Worm (Caenorhabditis elegans): ENCODE results near the gene ZK945.7.

Gene ZK945.7

ce11 chrII:10139177-10139640 is 30.9 kb upstream of the ZK945.7 start, which contains the start of gene asah-2:
TSS of gene asah-2 (plus strand) at chrII:10139590.
- no peak for TF ChIP-seq elt-4 (tag; optimal IDR thresholded peaks at IDR 0.05)
- TF ChIP-seq hlh-8 (tag; optimal IDR thresholded peaks at IDR 0.05) = no peak
- TF ChIP-seq K09A11.1 (tag; optimal IDR thresholded peaks at IDR 0.05; ENCODE audit: insufficient read depth) = no peak
- TF ChIP-seq K02D7.2 (tag; optimal IDR thresholded peaks at IDR 0.05) = no peak
- TF ChIP-seq T23F11.4 (GFP tag; optimal IDR thresholded peaks at IDR 0.05) = no peak
- no peak for TF ChIP-seq sox-4 (tag; optimal IDR thresholded peaks at IDR 0.05)
- no peak for TF ChIP-seq syd-9 (tag; optimal IDR thresholded peaks at IDR 0.05)
- TF ChIP-seq dve-1 (tag; optimal IDR thresholded peaks at IDR 0.05) = no peak
- TF ChIP-seq unc-86 (tag; optimal IDR thresholded peaks at IDR 0.05) = no peak
- no peak for TF ChIP-seq npax-4 (tag; optimal IDR thresholded peaks at IDR 0.05)
- no peak for TF ChIP-seq pat-9 (tag; optimal IDR thresholded peaks at IDR 0.05)

DNA sequence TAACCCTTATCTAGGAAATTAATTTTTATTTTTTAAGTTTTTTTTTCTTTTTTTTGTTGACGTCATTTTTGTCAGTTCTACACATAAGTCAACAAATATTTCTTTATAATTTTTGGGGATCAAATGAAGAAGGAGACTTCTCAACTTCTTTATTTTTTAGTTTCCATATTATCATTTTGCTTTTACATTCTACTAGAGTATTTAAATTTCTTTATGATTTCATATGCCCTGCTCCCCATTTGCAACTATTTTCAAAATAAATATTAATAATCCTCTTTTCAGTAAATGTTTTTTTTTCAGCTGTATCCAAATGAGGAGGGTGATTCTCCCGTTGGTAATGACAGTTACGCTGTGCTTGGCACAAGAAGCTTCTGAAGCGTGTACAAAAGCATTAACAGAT is 29.1 kb upstream of the ZK945.7 start, which contains the start of gene phg-1:
TSS of gene phg-1 (plus strand) at position 301 of the 400 bp plus-strand sequence.
- no peak for TF ChIP-seq mec-3 (tag; optimal IDR thresholded peaks at IDR 0.05; ENCODE audit: borderline replicate concordance)
- TF ChIP-seq unc-42 (tag; optimal IDR thresholded peaks at IDR 0.05) = no peak
- no peak for TF ChIP-seq ceh-9 (tag; optimal IDR thresholded peaks at IDR 0.05)
- no peak for TF ChIP-seq sox-2 (GFP tag; IDR thresholded peaks at IDR 0.05)
- no peak for TF ChIP-seq pat-9 (tag; optimal IDR thresholded peaks at IDR 0.05)
- TF ChIP-seq odd-2 (tag; optimal IDR thresholded peaks at IDR 0.05) = no peak

DNA sequence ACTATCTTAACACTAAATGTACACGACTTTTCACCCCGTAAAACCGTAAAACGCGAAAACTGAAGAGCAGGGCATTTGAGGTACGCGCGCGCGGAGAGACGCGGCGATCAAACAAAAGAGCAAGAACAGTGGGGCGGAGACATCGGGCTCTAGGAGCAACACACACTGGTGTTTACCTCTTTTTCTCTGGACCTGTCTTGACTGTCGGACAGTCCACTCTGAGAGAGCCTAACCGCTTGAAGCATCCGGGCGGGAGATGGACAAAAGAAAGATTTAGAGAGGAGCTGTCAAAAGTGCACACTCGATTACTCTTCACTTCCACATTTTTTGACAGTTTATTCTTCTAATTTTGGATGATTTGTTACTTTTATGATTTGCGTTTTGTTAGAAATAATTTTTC is 28.5 kb upstream of the ZK945.7 start:
- TF ChIP-seq hlh-6 (tag; optimal IDR thresholded peaks at IDR 0.05) (no peak), mec-3 (tag; optimal IDR thresholded peaks at IDR 0.05; ENCODE audit: borderline replicate concordance) (no peak), dmd-4 (tag; optimal IDR thresholded peaks at IDR 0.05; ENCODE audit: borderline replicate concordance) (peak; percentile 24), pax-1 (tag; optimal IDR thresholded peaks at IDR 0.05) (no peak), ets-4 (tag; optimal IDR thresholded peaks at IDR 0.05) (peak; percentile 41), hlh-13 (GFP tag; optimal IDR thresholded peaks at IDR 0.05) (no peak), ceh-22 (tag; optimal IDR thresholded peaks at IDR 0.05) (peak; percentile 83), unc-55 (GFP tag; optimal IDR thresholded peaks at IDR 0.05) (no peak)

DNA sequence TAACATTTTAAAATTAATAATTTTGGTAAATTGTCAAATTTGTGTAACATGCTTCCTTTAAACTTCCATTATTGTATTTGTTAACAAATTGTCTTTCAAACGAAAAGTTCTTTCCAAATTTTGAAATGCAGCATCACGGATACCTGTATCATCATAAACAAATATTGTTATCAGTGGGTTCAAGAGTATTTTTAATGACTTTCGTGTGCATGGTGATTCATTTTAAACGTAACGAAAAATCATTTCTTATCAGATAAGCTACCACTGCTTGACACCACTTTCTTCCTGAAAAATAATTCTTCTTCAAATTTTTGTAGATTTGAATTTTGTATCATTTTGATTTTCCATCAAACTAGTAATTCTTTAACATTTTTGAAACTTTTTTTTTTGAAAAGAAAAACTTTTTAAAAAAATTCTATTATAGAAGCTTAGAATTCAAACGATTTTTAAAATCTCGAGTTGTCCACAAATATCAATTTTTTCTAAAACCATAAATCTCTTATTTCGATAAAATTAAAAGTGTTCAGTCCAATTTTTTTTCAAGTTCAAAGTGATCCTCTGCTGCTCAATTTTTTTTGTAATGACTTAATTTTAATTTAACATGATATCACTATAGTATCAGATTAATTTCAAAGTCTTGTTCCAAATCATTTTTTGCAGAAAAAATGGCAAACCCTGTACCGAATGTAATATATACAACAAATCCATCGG is 26.2 kb upstream of the ZK945.7 start, which contains the start of gene F27E5.9:
TSS of gene F27E5.9 (plus strand) at position 661 of the 711 bp plus-strand sequence.
- TF ChIP-seq elt-2 (tag; optimal IDR thresholded peaks at IDR 0.05) (peak; percentile 66), ceh-22 (tag; optimal IDR thresholded peaks at IDR 0.05) (no peak)

- TF ChIP-seq ets-4 (tag; optimal IDR thresholded peaks at IDR 0.05) (no peak), madf-2 (tag; optimal IDR thresholded peaks at IDR 0.05) (no peak), zip-5 (tag; optimal IDR thresholded peaks at IDR 0.05) (no peak), dmd-4 (tag; optimal IDR thresholded peaks at IDR 0.05; ENCODE audit: borderline replicate concordance) (no peak), ceh-9 (tag; optimal IDR thresholded peaks at IDR 0.05) (no peak), sox-2 (GFP tag; IDR thresholded peaks at IDR 0.05) (no peak), pax-1 (tag; optimal IDR thresholded peaks at IDR 0.05) (no peak), elt-4 (tag; optimal IDR thresholded peaks at IDR 0.05) (no peak), ceh-24 (tag; optimal IDR thresholded peaks at IDR 0.05) (no peak), ceh-18 (tag; optimal IDR thresholded peaks at IDR 0.05) (no peak), Y22D7AL.16 (tag; optimal IDR thresholded peaks at IDR 0.05) (no peak), ceh-30 (tag; optimal IDR thresholded peaks at IDR 0.05) (no peak), pha-4 (tag; optimal IDR thresholded peaks at IDR 0.05) (no peak), unc-3 (GFP tag; conservative IDR thresholded peaks at IDR 0.05) (no peak), unc-3 (tag; optimal IDR thresholded peaks at IDR 0.05) (no peak), odd-2 (tag; optimal IDR thresholded peaks at IDR 0.05) (no peak), ref-2 (tag; optimal IDR thresholded peaks at IDR 0.05) (no peak), ceh-34 (tag; optimal IDR thresholded peaks at IDR 0.05) (no peak), hlh-15 (tag; optimal IDR thresholded peaks at IDR 0.05) (no peak), mec-3 (tag; optimal IDR thresholded peaks at IDR 0.05; ENCODE audit: borderline replicate concordance) (no peak), unc-55 (GFP tag; optimal IDR thresholded peaks at IDR 0.05) (no peak)
Observed at ce11 chrII:10132818-10133217, 24.5 kb upstream of the ZK945.7 start.
